Worm (Caenorhabditis elegans) whole organism, mixed stage, embryonic: ENCODE measurements around the gene W08E12.6.

Experiments
- M03D4.4 ChIP-seq: sonication (generic microtip); optimal IDR thresholded peaks from 2 replicates; lab custom pipeline; 2017; ENCODE audit warnings: mild to moderate bottlenecking, missing genetic modification characterization, missing compliant biosample characterization
- bed-3 ChIP-seq: fragments of 200-800 bp; sonication (Bioruptor generic); optimal IDR thresholded peaks from 3 replicates; lab custom pipeline; 2018; ENCODE audit warnings: mild to moderate bottlenecking, missing genetic modification characterization, moderate library complexity, missing compliant biosample characterization
- blmp-1 ChIP-seq: fragments of 150-350 bp; optimal IDR thresholded peaks from 2 replicates; lab custom pipeline; 2014; ENCODE audit warnings: missing biosample characterization, missing genetic modification characterization
- ceh-39 ChIP-seq: fragments of 150-350 bp; optimal IDR thresholded peaks from 2 replicates; lab custom pipeline; 2014; ENCODE audit warnings: missing biosample characterization, missing genetic modification characterization
- ceh-43 ChIP-seq: fragments of 200-800 bp; sonication (Bioruptor generic); optimal IDR thresholded peaks from 2 replicates; lab custom pipeline; 2018; ENCODE audit warnings: mild to moderate bottlenecking, missing genetic modification characterization, moderate library complexity, missing compliant biosample characterization
- ceh-83 ChIP-seq: fragments of 200-800 bp; sonication (Bioruptor generic); optimal IDR thresholded peaks from 2 replicates; lab custom pipeline; 2018; ENCODE audit warnings: mild to moderate bottlenecking, missing genetic modification characterization, missing compliant biosample characterization
- ces-1 ChIP-seq: fragments of 150-350 bp; optimal IDR thresholded peaks from 2 replicates; lab custom pipeline; 2014; ENCODE audit warnings: missing biosample characterization, missing genetic modification reagents, missing genetic modification characterization
- cnd-1 ChIP-seq: fragments of 200-800 bp; sonication (Bioruptor generic); optimal IDR thresholded peaks from 2 replicates; lab custom pipeline; 2018; ENCODE audit warnings: mild to moderate bottlenecking, missing genetic modification characterization, missing compliant biosample characterization
- drap-1 ChIP-seq: fragments of 200-800 bp; sonication (Bioruptor generic); optimal IDR thresholded peaks from 3 replicates; lab custom pipeline; 2018; ENCODE audit warnings: mild to moderate bottlenecking, missing genetic modification characterization, missing compliant biosample characterization
- elt-1 ChIP-seq: sonication (generic microtip); optimal IDR thresholded peaks from 2 replicates; lab custom pipeline; 2017; ENCODE audit warnings: missing genetic modification characterization, mild to moderate bottlenecking, missing compliant biosample characterization, antibody characterized with exemption, moderate library complexity, borderline replicate concordance; ENCODE audit not compliant: insufficient read depth
- elt-3 ChIP-seq: fragments of 150-350 bp; optimal IDR thresholded peaks from 2 replicates; lab custom pipeline; 2014; ENCODE audit warnings: missing biosample characterization, missing genetic modification characterization
- flh-1 ChIP-seq: fragments of 200-800 bp; sonication (Bioruptor generic); optimal IDR thresholded peaks from 2 replicates; lab custom pipeline; 2018; ENCODE audit warnings: mild to moderate bottlenecking, missing genetic modification characterization, moderate library complexity, missing compliant biosample characterization
- ham-2 ChIP-seq: fragments of 200-800 bp; sonication (Bioruptor generic); optimal IDR thresholded peaks from 2 replicates; lab custom pipeline; 2018; ENCODE audit warnings: mild to moderate bottlenecking, missing genetic modification characterization, missing compliant biosample characterization
- hlh-1 ChIP-seq: fragments of 150-350 bp; optimal IDR thresholded peaks from 2 replicates; lab custom pipeline; 2014; ENCODE audit warnings: missing biosample characterization, missing genetic modification reagents, missing genetic modification characterization
- lin-13 ChIP-seq: fragments of 150-350 bp; optimal IDR thresholded peaks from 2 replicates; lab custom pipeline; 2014; ENCODE audit warnings: missing biosample characterization, missing genetic modification characterization
- lin-32 ChIP-seq: fragments of 200-800 bp; sonication (Bioruptor generic); optimal IDR thresholded peaks from 2 replicates; lab custom pipeline; 2018; ENCODE audit warnings: mild to moderate bottlenecking, missing genetic modification characterization, missing compliant biosample characterization
- lsy-2 ChIP-seq: fragments of 150-350 bp; optimal IDR thresholded peaks from 2 replicates; lab custom pipeline; 2014; ENCODE audit warnings: missing biosample characterization, missing genetic modification characterization
- mab-5 ChIP-seq: fragments of 150-350 bp; optimal IDR thresholded peaks from 2 replicates; lab custom pipeline; 2014; ENCODE audit warnings: missing biosample characterization, missing genetic modification characterization
- mep-1 ChIP-seq: fragments of 150-350 bp; optimal IDR thresholded peaks from 2 replicates; lab custom pipeline; 2017; ENCODE audit warnings: missing biosample characterization, missing genetic modification reagents, missing genetic modification characterization, inconsistent platforms
- mls-2 ChIP-seq: sonication (generic microtip); optimal IDR thresholded peaks from 2 replicates; lab custom pipeline; 2016; ENCODE audit warnings: mild to moderate bottlenecking, missing genetic modification characterization, moderate library complexity, missing compliant biosample characterization
- nhr-12 ChIP-seq: fragments of 150-350 bp; optimal IDR thresholded peaks from 2 replicates; lab custom pipeline; 2014; ENCODE audit warnings: missing biosample characterization, missing genetic modification characterization
- nhr-2 ChIP-seq: fragments of 150-350 bp; optimal IDR thresholded peaks from 2 replicates; lab custom pipeline; 2014; ENCODE audit warnings: missing biosample characterization, missing genetic modification characterization
- nhr-237 ChIP-seq: fragments of 150-350 bp; optimal IDR thresholded peaks from 2 replicates; lab custom pipeline; 2014; ENCODE audit warnings: missing biosample characterization, missing genetic modification characterization
- nhr-28 ChIP-seq: fragments of 150-350 bp; optimal IDR thresholded peaks from 2 replicates; lab custom pipeline; 2014; ENCODE audit warnings: missing biosample characterization, missing genetic modification characterization
- nhr-76 ChIP-seq: sonication (generic microtip); optimal IDR thresholded peaks from 2 replicates; lab custom pipeline; 2017; ENCODE audit warnings: missing biosample characterization, missing genetic modification characterization
- pha-4 ChIP-seq: fragments of 150-350 bp; optimal IDR thresholded peaks from 2 replicates; lab custom pipeline; 2018; ENCODE audit warnings: missing biosample characterization, missing genetic modification reagents, missing genetic modification characterization
- sem-2 ChIP-seq: fragments of 200-800 bp; sonication (Bioruptor generic); optimal IDR thresholded peaks from 2 replicates; lab custom pipeline; 2018; ENCODE audit warnings: mild to moderate bottlenecking, missing genetic modification characterization, missing compliant biosample characterization
- snpc-4 ChIP-seq: fragments of 150-350 bp; optimal IDR thresholded peaks from 2 replicates; lab custom pipeline; 2014; ENCODE audit warnings: missing biosample characterization, missing genetic modification characterization
- sptf-1 ChIP-seq: sonication (generic microtip); optimal IDR thresholded peaks from 2 replicates; lab custom pipeline; 2017; ENCODE audit warnings: mild to moderate bottlenecking, missing genetic modification characterization, moderate library complexity, missing compliant biosample characterization
- tbx-8 ChIP-seq: fragments of 200-800 bp; sonication (Bioruptor generic); optimal IDR thresholded peaks from 2 replicates; lab custom pipeline; 2018; ENCODE audit warnings: mild to moderate bottlenecking, missing genetic modification characterization, moderate library complexity, missing compliant biosample characterization
- unc-120 ChIP-seq: sonication (generic microtip); optimal IDR thresholded peaks from 2 replicates; lab custom pipeline; 2017; ENCODE audit warnings: missing genetic modification characterization, missing compliant biosample characterization; ENCODE audit not compliant: poor library complexity, severe bottlenecking
- unc-39 ChIP-seq: fragments of 150-350 bp; optimal IDR thresholded peaks from 2 replicates; lab custom pipeline; 2014; ENCODE audit warnings: missing biosample characterization, missing genetic modification characterization
- unc-62 ChIP-seq: fragments of 150-350 bp; optimal IDR thresholded peaks from 2 replicates; lab custom pipeline; 2014; ENCODE audit warnings: missing biosample characterization, missing genetic modification reagents, missing genetic modification characterization
- zip-8 ChIP-seq: fragments of 150-350 bp; optimal IDR thresholded peaks from 2 replicates; lab custom pipeline; 2014; ENCODE audit warnings: missing biosample characterization, missing genetic modification characterization
- ztf-11 ChIP-seq: fragments of 150-350 bp; optimal IDR thresholded peaks from 2 replicates; lab custom pipeline; 2014; ENCODE audit warnings: missing biosample characterization, missing genetic modification characterization

The W08E12.6 gene

ce11 chrIV:3291977-3292561 is 6.3 kb upstream of the W08E12.6 start, which contains the start of gene W08E12.8:
TSS of gene W08E12.8 (plus strand) at chrIV:3292371.
- no peak for TF ChIP-seq lin-32 (GFP tag; lab: Kevin White, UChicago)

DNA sequence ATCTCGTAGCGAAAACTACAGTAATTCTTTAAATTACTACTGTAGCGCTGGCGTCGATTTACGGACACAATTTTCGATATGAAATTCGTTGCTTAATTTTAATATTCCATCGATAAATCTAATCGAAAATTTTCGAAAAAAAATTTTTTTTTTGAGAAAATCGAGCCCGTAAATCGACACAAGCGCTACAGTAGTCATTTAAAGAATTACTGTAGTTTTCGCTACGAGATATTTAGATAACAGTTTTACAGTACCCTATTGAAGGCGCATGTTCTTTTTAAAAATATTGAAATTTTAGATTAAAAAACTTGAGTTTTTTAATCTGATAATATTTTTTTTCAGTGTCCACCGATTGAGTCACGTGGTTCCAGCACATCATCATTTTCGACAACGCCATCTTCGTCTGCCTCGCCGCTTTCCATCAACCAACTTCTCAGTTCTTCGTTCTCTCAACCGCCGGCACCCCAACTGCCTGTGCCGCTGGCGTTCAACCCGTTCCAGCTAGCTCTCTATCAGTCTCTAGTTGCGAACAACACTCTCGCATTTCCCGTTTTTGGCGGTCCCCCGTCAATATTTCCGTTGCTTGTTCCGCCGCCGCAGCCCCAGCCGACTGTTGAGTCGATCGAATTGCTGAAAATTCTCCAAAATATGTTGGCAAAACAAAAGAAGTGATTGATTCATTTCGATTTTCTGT is 4.5 kb upstream of the W08E12.6 start:
- TF ChIP-seq flh-1: no peak
- TF ChIP-seq drap-1: no peak
- TF ChIP-seq blmp-1 (tag; lab: Kevin White, UChicago): no peak
- TF ChIP-seq ces-1: no peak
- TF ChIP-seq M03D4.4 (tag; lab: Kevin White, UChicago): no peak
- TF ChIP-seq snpc-4 (tag; lab: Kevin White, UChicago): no peak
- no peak for TF ChIP-seq lin-32 (GFP tag; lab: Kevin White, UChicago)
- no peak for TF ChIP-seq bed-3 (GFP tag; lab: Kevin White, UChicago)
- no peak for TF ChIP-seq cnd-1
- no peak for TF ChIP-seq tbx-8
- no peak for TF ChIP-seq nhr-2 (tag; lab: Kevin White, UChicago)
- no peak for TF ChIP-seq zip-8 (tag; lab: Kevin White, UChicago)
- TF ChIP-seq nhr-76 (tag; lab: Kevin White, UChicago): no peak
- TF ChIP-seq sptf-1 (tag; lab: Kevin White, UChicago): no peak
- TF ChIP-seq nhr-28 (tag; lab: Kevin White, UChicago): no peak
- no peak for TF ChIP-seq sem-2

DNA sequence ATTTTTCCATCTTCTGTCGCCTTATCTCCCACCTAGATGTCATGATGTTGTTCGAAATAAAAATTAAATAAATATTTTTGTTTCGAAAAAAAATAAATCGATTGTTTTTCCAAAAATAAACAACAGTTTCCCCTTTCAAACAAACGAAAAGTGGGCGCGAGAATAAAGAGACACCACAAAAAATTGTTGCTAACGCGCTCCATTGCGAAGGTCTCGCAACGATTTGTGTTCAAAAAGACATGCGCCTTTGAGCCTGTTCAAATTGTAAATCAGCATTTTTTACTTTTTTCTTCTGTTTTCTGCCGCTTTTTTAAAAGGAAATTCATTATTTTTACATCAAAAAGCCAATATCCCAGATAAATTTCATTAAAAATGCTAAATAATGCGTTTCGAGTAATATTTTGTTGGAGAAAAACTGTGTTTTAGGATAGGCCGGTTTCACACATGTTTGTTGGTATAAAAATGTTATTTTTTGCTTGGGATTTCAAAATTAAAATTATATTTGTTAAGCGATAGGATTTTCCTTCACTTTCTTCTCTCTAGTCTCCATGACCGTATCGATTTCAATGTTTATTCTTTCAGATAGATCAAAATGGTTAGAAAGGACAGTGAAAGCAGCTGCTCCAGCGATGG is 3.7 kb upstream of the W08E12.6 start, which contains the start of gene W08E12.7:
W08E12.7 (plus strand) TSS at position 583 of the 633 bp plus-strand sequence.
- no peak for TF ChIP-seq nhr-2 (tag; lab: Kevin White, UChicago)
- peak; percentile 25 for TF ChIP-seq tbx-8
- TF ChIP-seq ces-1: no peak
- TF ChIP-seq sem-2: no peak
- peak; percentile 40 for TF ChIP-seq ceh-43 (GFP tag; lab: Kevin White, UChicago)
- peak; percentile 28 for TF ChIP-seq bed-3 (GFP tag; lab: Kevin White, UChicago)
- TF ChIP-seq ceh-39: peak; percentile 77
- TF ChIP-seq pha-4 (tag; lab: Kevin White, UChicago): peak; percentile 89
- TF ChIP-seq ztf-11 (tag; lab: Kevin White, UChicago): no peak
- TF ChIP-seq unc-62 (GFP tag; lab: Kevin White, UChicago): peak; percentile 51
- peak; percentile 77 for TF ChIP-seq cnd-1
- TF ChIP-seq unc-120 (tag; lab: Kevin White, UChicago): peak; percentile 51
- no peak for TF ChIP-seq nhr-76 (tag; lab: Kevin White, UChicago)
- peak; percentile 91 for TF ChIP-seq lsy-2 (tag; lab: Kevin White, UChicago)
- peak; percentile 99 for TF ChIP-seq mep-1 (tag; lab: Kevin White, UChicago)
- peak; percentile 82 for TF ChIP-seq sptf-1 (tag; lab: Kevin White, UChicago)
- no peak for TF ChIP-seq zip-8 (tag; lab: Kevin White, UChicago)
- TF ChIP-seq lin-13 (tag; lab: Kevin White, UChicago): peak; percentile 95
- peak; percentile 69 for TF ChIP-seq M03D4.4 (tag; lab: Kevin White, UChicago)
- TF ChIP-seq mls-2: peak; percentile 53
- TF ChIP-seq unc-39 (tag; lab: Kevin White, UChicago): no peak
- TF ChIP-seq flh-1: no peak
- TF ChIP-seq snpc-4 (tag; lab: Kevin White, UChicago): no peak
- no peak for TF ChIP-seq ham-2 (GFP tag; lab: Kevin White, UChicago)
- TF ChIP-seq blmp-1 (tag; lab: Kevin White, UChicago): peak; percentile 45
- TF ChIP-seq drap-1: peak; percentile 36
- TF ChIP-seq nhr-28 (tag; lab: Kevin White, UChicago): peak; percentile 25
- peak; percentile 25 for TF ChIP-seq ceh-83
- no peak for TF ChIP-seq elt-3 (tag; lab: Kevin White, UChicago)
- peak; percentile 46 for TF ChIP-seq mab-5 (tag; lab: Kevin White, UChicago)
- peak; percentile 96 for TF ChIP-seq nhr-237 (tag; lab: Kevin White, UChicago)
- no peak for TF ChIP-seq nhr-12 (tag; lab: Kevin White, UChicago)
- peak; percentile 84 for TF ChIP-seq hlh-1 (tag; lab: Kevin White, UChicago)
- TF ChIP-seq lin-32 (GFP tag; lab: Kevin White, UChicago): no peak
- TF ChIP-seq elt-1: no peak
- TF ChIP-seq, all 35 proteins: peak for 21
